Worm (Caenorhabditis elegans) whole organism, L4 larva: ENCODE data around the gene D2023.1.

Source experiments
- F26F4.8 ChIP-seq: fragments of 200-800 bp; sonication (Bioruptor generic); conservative IDR thresholded peaks from 2 replicates; pipeline ENCODE4 v1.3.6; 2022; ENCODE audit warnings: missing genetic modification characterization, missing compliant biosample characterization
- F44E2.7 ChIP-seq: fragments of 200-800 bp; sonication (Bioruptor generic); IDR thresholded peaks from 2 replicates; pipeline ENCODE4 v2.1.2; 2022; ENCODE audit warnings: missing genetic modification characterization, missing compliant biosample characterization
- T20F7.1 ChIP-seq: fragments of 200-800 bp; sonication (Bioruptor generic); optimal IDR thresholded peaks from 2 replicates; lab custom pipeline; 2018; ENCODE audit warnings: mild to moderate bottlenecking, missing genetic modification characterization, missing compliant biosample characterization
- T26A8.4 ChIP-seq: fragments of 200-800 bp; sonication (Bioruptor generic); IDR thresholded peaks from 2 replicates; pipeline ENCODE4 v1.3.6; 2022; ENCODE audit warnings: missing genetic modification characterization, missing compliant biosample characterization
- ZK337.2 ChIP-seq: fragments of 200-800 bp; sonication (Bioruptor generic); IDR thresholded peaks from 2 replicates; pipeline ENCODE4 v1.3.6; 2022; ENCODE audit warnings: missing genetic modification reagents, missing genetic modification characterization, missing compliant biosample characterization
- ZK546.5 ChIP-seq, 2 experiments: sonication (generic microtip); optimal IDR thresholded peaks; 2 replicates each; lab custom pipeline; 2017; ENCODE audit warnings: missing biosample characterization in 2 of 2, missing genetic modification characterization in 2 of 2
- aha-1 ChIP-seq: fragments of 150-350 bp; peaks from one replicate; lab custom pipeline; 2014; ENCODE audit warnings: missing biosample characterization, missing genetic modification characterization
- aly-2 ChIP-seq: sonication (generic microtip); optimal IDR thresholded peaks from 2 replicates; lab custom pipeline; 2018; ENCODE audit warnings: missing biosample characterization, missing genetic modification characterization
- attf-4 ChIP-seq: sonication (generic microtip); optimal IDR thresholded peaks from 3 replicates; lab custom pipeline; 2017; ENCODE audit warnings: missing biosample characterization, missing genetic modification characterization
- ceh-20 ChIP-seq: fragments of 200-800 bp; sonication (Bioruptor generic); IDR thresholded peaks from 2 replicates; pipeline ENCODE4 v1.3.6; 2022; ENCODE audit warnings: missing genetic modification reagents, missing genetic modification characterization, missing compliant biosample characterization
- ceh-32 ChIP-seq: sonication (generic microtip); optimal IDR thresholded peaks from 2 replicates; lab custom pipeline; 2016; ENCODE audit warnings: mild to moderate bottlenecking, missing genetic modification characterization, missing compliant biosample characterization; ENCODE audit not compliant: poor library complexity
- ceh-44 ChIP-seq: fragments of 200-800 bp; sonication (Bioruptor generic); IDR thresholded peaks from 2 replicates; pipeline ENCODE4 v1.3.6; 2022; ENCODE audit warnings: missing genetic modification reagents, missing genetic modification characterization, missing compliant biosample characterization
- ceh-82 ChIP-seq: sonication (generic microtip); optimal IDR thresholded peaks from 2 replicates; lab custom pipeline; 2017; ENCODE audit warnings: missing biosample characterization, missing genetic modification characterization
- ces-1 ChIP-seq: fragments of 150-350 bp; sonication (generic microtip); optimal IDR thresholded peaks from 4 replicates; lab custom pipeline; 2014; ENCODE audit warnings: missing biosample characterization, missing genetic modification reagents, missing genetic modification characterization
- cey-2 ChIP-seq: sonication (generic microtip); optimal IDR thresholded peaks from 3 replicates; lab custom pipeline; 2017; ENCODE audit warnings: missing genetic modification characterization, mild to moderate bottlenecking, missing compliant biosample characterization, antibody characterized with exemption, borderline replicate concordance; ENCODE audit not compliant: insufficient read depth
- daf-12 ChIP-seq: fragments of 150-350 bp; optimal IDR thresholded peaks from 2 replicates; lab custom pipeline; 2014; ENCODE audit warnings: missing biosample characterization, missing genetic modification reagents, missing genetic modification characterization
- daf-19 ChIP-seq: fragments of 200-800 bp; sonication (Bioruptor generic); conservative IDR thresholded peaks from 2 replicates; pipeline ENCODE4 v1.3.6; 2022; ENCODE audit warnings: missing genetic modification characterization, missing compliant biosample characterization
- dmd-8 ChIP-seq: fragments of 200-800 bp; sonication (Bioruptor generic); IDR thresholded peaks from 2 replicates; pipeline ENCODE4 v1.3.6; 2022; ENCODE audit warnings: missing genetic modification characterization, missing compliant biosample characterization
- dmd-9 ChIP-seq: fragments of 200-800 bp; sonication (Bioruptor generic); IDR thresholded peaks from 2 replicates; pipeline ENCODE4 v1.3.6; 2022; ENCODE audit warnings: missing genetic modification reagents, missing genetic modification characterization, missing compliant biosample characterization
- dpl-1 ChIP-seq: fragments of 150-350 bp; optimal IDR thresholded peaks from 2 replicates; lab custom pipeline; 2014; ENCODE audit warnings: missing biosample characterization, missing genetic modification reagents, missing genetic modification characterization
- duxl-1 ChIP-seq: sonication (generic microtip); optimal IDR thresholded peaks from 2 replicates; lab custom pipeline; 2016; ENCODE audit warnings: mild to moderate bottlenecking, missing genetic modification characterization, moderate library complexity, missing compliant biosample characterization; ENCODE audit not compliant: poor library complexity
- egl-27 ChIP-seq: sonication (generic microtip); optimal IDR thresholded peaks from 3 replicates; lab custom pipeline; 2017; ENCODE audit warnings: missing biosample characterization, missing genetic modification reagents, missing genetic modification characterization
- egl-43 ChIP-seq: fragments of 200-800 bp; sonication (Bioruptor generic); IDR thresholded peaks from 2 replicates; pipeline ENCODE4 v1.3.6; 2022; ENCODE audit warnings: missing genetic modification reagents, missing genetic modification characterization, missing compliant biosample characterization
- fos-1 ChIP-seq: fragments of 150-350 bp; optimal IDR thresholded peaks from 2 replicates; lab custom pipeline; 2014; ENCODE audit warnings: missing biosample characterization, missing genetic modification characterization
- gei-8 ChIP-seq: fragments of 200-800 bp; sonication (Bioruptor generic); optimal IDR thresholded peaks from 2 replicates; lab custom pipeline; 2018; ENCODE audit warnings: mild to moderate bottlenecking, missing genetic modification characterization, missing compliant biosample characterization
- hif-1 ChIP-seq, 2 experiments: sonication (generic microtip); optimal IDR thresholded peaks; 2 replicates each; lab custom pipeline; 2016 to 2017; ENCODE audit warnings: missing compliant biosample characterization in 2 of 2, missing genetic modification characterization in 2 of 2, missing genetic modification reagents in 2 of 2, missing genotype in 2 of 2, mild to moderate bottlenecking in 1 of 2
- hmg-1.1 ChIP-seq: fragments of 200-800 bp; sonication (Bioruptor generic); IDR thresholded peaks from 2 replicates; pipeline ENCODE4 v1.3.6; 2022; ENCODE audit warnings: missing genetic modification reagents, missing genetic modification characterization, missing compliant biosample characterization
- jun-1 ChIP-seq: fragments of 150-350 bp; optimal IDR thresholded peaks from 2 replicates; lab custom pipeline; 2014; ENCODE audit warnings: missing biosample characterization, missing genetic modification reagents, missing genetic modification characterization
- lin-15B ChIP-seq: fragments of 150-350 bp; sonication (generic microtip); optimal IDR thresholded peaks from 3 replicates; lab custom pipeline; 2014; ENCODE audit warnings: missing biosample characterization, missing genetic modification characterization
- lin-38 ChIP-seq: fragments of 200-800 bp; sonication (Bioruptor generic); IDR thresholded peaks from 2 replicates; pipeline ENCODE4 v1.3.6; 2022; ENCODE audit warnings: missing genetic modification reagents, missing genetic modification characterization, missing compliant biosample characterization
- lir-3 ChIP-seq: sonication (generic microtip); optimal IDR thresholded peaks from 2 replicates; lab custom pipeline; 2016; ENCODE audit warnings: mild to moderate bottlenecking, missing genetic modification characterization, missing compliant biosample characterization
- madf-5 ChIP-seq, 2 experiments: fragments of 200-800 bp; sonication (Bioruptor generic); IDR thresholded peaks; 2 replicates each; pipeline ENCODE4 v1.3.6; 2022; ENCODE audit warnings: missing compliant biosample characterization in 2 of 2, missing genetic modification characterization in 2 of 2
- madf-9 ChIP-seq: fragments of 200-800 bp; sonication (Bioruptor generic); conservative IDR thresholded peaks from 2 replicates; pipeline ENCODE4 v1.3.6; 2022; ENCODE audit warnings: missing genetic modification reagents, missing genetic modification characterization, missing compliant biosample characterization
- mep-1 ChIP-seq: fragments of 150-350 bp; sonication (generic microtip); optimal IDR thresholded peaks from 3 replicates; lab custom pipeline; 2014; ENCODE audit warnings: missing biosample characterization, missing genetic modification characterization
- mes-2 ChIP-seq: sonication (generic microtip); optimal IDR thresholded peaks from 2 replicates; lab custom pipeline; 2016; ENCODE audit warnings: missing genotype, mild to moderate bottlenecking, missing genetic modification characterization, missing compliant biosample characterization; ENCODE audit not compliant: poor library complexity, severe bottlenecking
- mxl-3 ChIP-seq: fragments of 200-800 bp; sonication (Bioruptor generic); optimal IDR thresholded peaks from 2 replicates; lab custom pipeline; 2018; ENCODE audit warnings: mild to moderate bottlenecking, missing genetic modification characterization, missing compliant biosample characterization
- nhr-102 ChIP-seq: sonication (generic microtip); optimal IDR thresholded peaks from 2 replicates; lab custom pipeline; 2016; ENCODE audit warnings: mild to moderate bottlenecking, missing genetic modification characterization, moderate library complexity, missing compliant biosample characterization
- nhr-111 ChIP-seq: fragments of 200-800 bp; sonication (Bioruptor generic); optimal IDR thresholded peaks from 2 replicates; lab custom pipeline; 2018; ENCODE audit warnings: mild to moderate bottlenecking, missing genetic modification characterization, missing compliant biosample characterization
- nhr-237 ChIP-seq: sonication (generic microtip); optimal IDR thresholded peaks from 2 replicates; lab custom pipeline; 2017; ENCODE audit warnings: missing biosample characterization, missing genetic modification characterization
- nhr-25 ChIP-seq: sonication (generic microtip); optimal IDR thresholded peaks from 2 replicates; lab custom pipeline; 2017; ENCODE audit warnings: missing genetic modification characterization, mild to moderate bottlenecking, missing compliant biosample characterization, antibody characterized with exemption, moderate library complexity, borderline replicate concordance; ENCODE audit not compliant: insufficient read depth
- nhr-42 ChIP-seq: fragments of 200-800 bp; sonication (Bioruptor generic); IDR thresholded peaks from 2 replicates; pipeline ENCODE4 v1.3.6; 2022; ENCODE audit warnings: missing genetic modification characterization, missing compliant biosample characterization
- pqm-1 ChIP-seq: sonication (generic microtip); optimal IDR thresholded peaks from 2 replicates; lab custom pipeline; 2017; ENCODE audit warnings: missing biosample characterization, missing genetic modification characterization
- sdz-12 ChIP-seq: fragments of 200-800 bp; sonication (Bioruptor generic); optimal IDR thresholded peaks from 2 replicates; lab custom pipeline; 2018; ENCODE audit warnings: mild to moderate bottlenecking, missing genetic modification characterization, missing compliant biosample characterization
- skn-1 ChIP-seq: fragments of 150-350 bp; optimal IDR thresholded peaks from 2 replicates; lab custom pipeline; 2014; ENCODE audit warnings: missing biosample characterization, missing genetic modification characterization
- tag-97 ChIP-seq: fragments of 200-800 bp; sonication (Bioruptor generic); IDR thresholded peaks from 2 replicates; pipeline ENCODE4 v1.3.6; 2022; ENCODE audit warnings: missing genetic modification characterization, missing compliant biosample characterization
- vab-7 ChIP-seq: fragments of 200-800 bp; sonication (Bioruptor generic); IDR thresholded peaks from 2 replicates; pipeline ENCODE4 v1.3.6; 2022; ENCODE audit warnings: missing genetic modification reagents, missing genetic modification characterization, missing compliant biosample characterization
- zag-1 ChIP-seq: fragments of 150-350 bp; optimal IDR thresholded peaks from 2 replicates; lab custom pipeline; 2014; ENCODE audit warnings: missing biosample characterization, missing genetic modification characterization
- zip-11 ChIP-seq: fragments of 200-800 bp; sonication (Bioruptor generic); IDR thresholded peaks from 2 replicates; pipeline ENCODE4 v1.3.6; 2022; ENCODE audit warnings: missing genetic modification characterization, missing compliant biosample characterization
- zip-2 ChIP-seq: fragments of 150-350 bp; optimal IDR thresholded peaks from 2 replicates; lab custom pipeline; 2014; ENCODE audit warnings: missing biosample characterization, missing genetic modification characterization
- ztf-11 ChIP-seq: fragments of 150-350 bp; optimal IDR thresholded peaks from 2 replicates; lab custom pipeline; 2014; ENCODE audit warnings: missing biosample characterization, missing genetic modification characterization
- ztf-7 ChIP-seq: fragments of 150-350 bp; optimal IDR thresholded peaks from 2 replicates; lab custom pipeline; 2014; ENCODE audit warnings: missing biosample characterization, missing genetic modification characterization

The D2023.1 gene

ce11 chrV:11782809-11783440 is 6.4 kb upstream of the D2023.1 start, which contains the start of gene F55A11.11 (continued):
- peak; percentile 90 for TF ChIP-seq nhr-111 (GFP tag; lab: Kevin White, UChicago)
- TF ChIP-seq hif-1 (tag; optimal IDR thresholded peaks at IDR 0.05; lab: Kevin White, UChicago), result peak; percentile 57 to 80
- no peak for TF ChIP-seq ces-1
- peak; percentile 56 for TF ChIP-seq ceh-32 (tag; lab: Kevin White, UChicago)
- peak; percentile 84 for TF ChIP-seq duxl-1 (tag; lab: Kevin White, UChicago)
- TF ChIP-seq vab-7, result peak; percentile 96
- peak; percentile 95 for TF ChIP-seq gei-8
- no peak for TF ChIP-seq skn-1
- peak; percentile 80 for TF ChIP-seq mes-2 (tag; lab: Kevin White, UChicago)
- no peak for TF ChIP-seq daf-12
- peak; percentile 76 for TF ChIP-seq dmd-9 (GFP tag; lab: Robert Waterston, UW)
- peak; percentile 92 for TF ChIP-seq hmg-1.1 (GFP tag; lab: Robert Waterston, UW)
- TF ChIP-seq pqm-1 (tag; lab: Kevin White, UChicago), result no peak
- peak; percentile 60 for TF ChIP-seq nhr-25
- peak; percentile 99 for TF ChIP-seq egl-43 (GFP tag; lab: Robert Waterston, UW)
- peak; percentile 87 for TF ChIP-seq lin-38
- peak; percentile 83 for TF ChIP-seq mep-1 (tag; lab: Kevin White, UChicago)
- peak; percentile 94 for TF ChIP-seq daf-19 (GFP tag; lab: Robert Waterston, UW)
- TF ChIP-seq ceh-44 (GFP tag; lab: Robert Waterston, UW), result peak; percentile 92
- TF ChIP-seq lir-3 (tag; lab: Kevin White, UChicago), result peak; percentile 83
- TF ChIP-seq dmd-8, result peak; percentile 98; the same call in 1 of the 2 replicates
- peak; percentile 87 for TF ChIP-seq mxl-3
- TF ChIP-seq nhr-42 (GFP tag; lab: Robert Waterston, UW), result peak; percentile 91
- TF ChIP-seq fos-1 (tag; lab: Kevin White, UChicago), result no peak
- peak; percentile 14 for TF ChIP-seq jun-1
- peak; percentile 98 for TF ChIP-seq F44E2.7 (GFP tag; lab: Robert Waterston, UW)
- TF ChIP-seq F26F4.8 (GFP tag; lab: Robert Waterston, UW), result peak; percentile 98
- TF ChIP-seq ztf-7 (tag; lab: Kevin White, UChicago), result peak; percentile 87
- peak; percentile 90 to 91 for TF ChIP-seq madf-5 (GFP tag; IDR thresholded peaks at IDR 0.05; lab: Robert Waterston, UW)
- no peak for TF ChIP-seq lin-15B (tag; lab: Kevin White, UChicago)
- TF ChIP-seq dpl-1 (GFP tag; lab: Kevin White, UChicago), result peak; percentile 53
- TF ChIP-seq ceh-82 (tag; lab: Kevin White, UChicago), result no peak
- TF ChIP-seq attf-4 (tag; lab: Kevin White, UChicago), result no peak
- TF ChIP-seq T20F7.1 (GFP tag; lab: Kevin White, UChicago), result peak; percentile 79
- no peak for TF ChIP-seq ZK546.5 (tag; optimal IDR thresholded peaks at IDR 0.05; lab: Kevin White, UChicago)
- no peak for TF ChIP-seq nhr-237 (tag; lab: Kevin White, UChicago)
- TF ChIP-seq aha-1 (tag; lab: Kevin White, UChicago), result peak; percentile 99
- peak; percentile 91 for TF ChIP-seq ZK337.2 (GFP tag; lab: Robert Waterston, UW)
- no peak for TF ChIP-seq cey-2 (tag; lab: Kevin White, UChicago)
- TF ChIP-seq T26A8.4 (GFP tag; lab: Robert Waterston, UW), result peak; percentile 93
- TF ChIP-seq nhr-102 (tag; lab: Kevin White, UChicago), result peak; percentile 82
- no peak for TF ChIP-seq ztf-11
- no peak for TF ChIP-seq zag-1
- TF ChIP-seq zip-2 (tag; lab: Kevin White, UChicago), result peak; percentile 68
- peak; percentile 96 for TF ChIP-seq sdz-12
- TF ChIP-seq tag-97, result no peak
- peak; percentile 90 for TF ChIP-seq ceh-20 (GFP tag; lab: Robert Waterston, UW)
- TF ChIP-seq madf-9 (GFP tag; lab: Robert Waterston, UW), result peak; percentile 90
- peak; percentile 89 for TF ChIP-seq zip-11 (GFP tag; lab: Robert Waterston, UW)
- TF ChIP-seq aly-2 (tag; lab: Kevin White, UChicago), result no peak
- TF ChIP-seq egl-27, result no peak
